Worm (Caenorhabditis elegans) whole organism, L3 larva: ENCODE measurements around the gene W02D7.4.

Experiments
- R02D3.7 ChIP-seq: fragments of 150-350 bp; optimal IDR thresholded peaks from 2 replicates; lab custom pipeline; 2014; ENCODE audit warnings: missing biosample characterization, missing genetic modification characterization
- ZK546.5 ChIP-seq: sonication (generic microtip); optimal IDR thresholded peaks from 2 replicates; lab custom pipeline; 2017; ENCODE audit warnings: missing biosample characterization, missing genetic modification characterization
- aly-2 ChIP-seq: fragments of 150-350 bp; optimal IDR thresholded peaks from 2 replicates; lab custom pipeline; 2014; ENCODE audit warnings: missing biosample characterization, missing genetic modification characterization
- ama-1 ChIP-seq: fragments of 150-350 bp; optimal IDR thresholded peaks from 2 replicates; lab custom pipeline; 2018
- ceh-28 ChIP-seq: fragments of 150-350 bp; optimal IDR thresholded peaks from 2 replicates; lab custom pipeline; 2014; ENCODE audit warnings: missing biosample characterization, missing genetic modification reagents, missing genetic modification characterization
- ceh-82 ChIP-seq: fragments of 150-350 bp; optimal IDR thresholded peaks from 2 replicates; lab custom pipeline; 2014; ENCODE audit warnings: missing biosample characterization, missing genetic modification characterization
- ceh-9 ChIP-seq: sonication (generic microtip); optimal IDR thresholded peaks from 2 replicates; lab custom pipeline; 2018; ENCODE audit warnings: missing biosample characterization, missing genetic modification characterization
- egl-27 ChIP-seq: sonication (generic microtip); optimal IDR thresholded peaks from 4 replicates; lab custom pipeline; 2017; ENCODE audit warnings: missing biosample characterization, missing genetic modification reagents, missing genetic modification characterization
- egl-5 ChIP-seq: fragments of 150-350 bp; optimal IDR thresholded peaks from 2 replicates; lab custom pipeline; 2017; ENCODE audit warnings: missing biosample characterization, missing genetic modification reagents, missing genetic modification characterization, inconsistent platforms
- elt-1 ChIP-seq: fragments of 150-350 bp; optimal IDR thresholded peaks from 2 replicates; lab custom pipeline; 2014; ENCODE audit warnings: missing biosample characterization, missing genetic modification characterization
- elt-2 ChIP-seq: sonication (generic microtip); optimal IDR thresholded peaks from 2 replicates; lab custom pipeline; 2016; ENCODE audit warnings: missing genetic modification reagents, mild to moderate bottlenecking, missing genetic modification characterization, missing compliant biosample characterization
- elt-3 ChIP-seq, 3 experiments: fragments of 150-350 bp in 1 of 3; sonication (generic microtip) in 2 of 3; optimal IDR thresholded peaks; 2 replicates in 2 of 3; 4 replicates in 1 of 3; lab custom pipeline; 2014 to 2017; ENCODE audit warnings: missing biosample characterization in 3 of 3, missing genetic modification characterization in 3 of 3
- eor-1 ChIP-seq, 2 experiments: fragments of 150-350 bp; optimal IDR thresholded peaks; 2 replicates each; lab custom pipeline; 2014 to 2018; ENCODE audit warnings: missing biosample characterization in 2 of 2, missing genetic modification characterization in 2 of 2
- fkh-10 ChIP-seq: sonication (generic microtip); optimal IDR thresholded peaks from 2 replicates; lab custom pipeline; 2017; ENCODE audit warnings: missing biosample characterization, missing genetic modification reagents, missing genetic modification characterization
- fkh-2 ChIP-seq: fragments of 150-350 bp; optimal IDR thresholded peaks from 2 replicates; lab custom pipeline; 2014; ENCODE audit warnings: missing biosample characterization, missing genetic modification reagents, missing genetic modification characterization
- hmg-11 ChIP-seq: sonication (generic microtip); optimal IDR thresholded peaks from 2 replicates; lab custom pipeline; 2016; ENCODE audit warnings: missing genetic modification characterization, missing compliant biosample characterization
- jun-1 ChIP-seq: fragments of 150-350 bp; optimal IDR thresholded peaks from 2 replicates; lab custom pipeline; 2014; ENCODE audit warnings: missing biosample characterization, missing genetic modification reagents, missing genetic modification characterization
- lin-15B ChIP-seq: fragments of 150-350 bp; optimal IDR thresholded peaks from 2 replicates; lab custom pipeline; 2014; ENCODE audit warnings: missing biosample characterization, missing genetic modification characterization
- lin-39 ChIP-seq: fragments of 150-350 bp; optimal IDR thresholded peaks from 2 replicates; lab custom pipeline; 2018; ENCODE audit warnings: missing biosample characterization, missing genetic modification reagents, missing genetic modification characterization
- lsy-12 ChIP-seq: sonication (generic microtip); optimal IDR thresholded peaks from 2 replicates; lab custom pipeline; 2016; ENCODE audit warnings: mild to moderate bottlenecking, missing genetic modification characterization, missing compliant biosample characterization
- mml-1 ChIP-seq: fragments of 150-350 bp; sonication (generic microtip); optimal IDR thresholded peaks from 3 replicates; lab custom pipeline; 2014; ENCODE audit warnings: missing biosample characterization, missing genetic modification characterization
- nhr-11 ChIP-seq: fragments of 150-350 bp; optimal IDR thresholded peaks from 2 replicates; lab custom pipeline; 2014; ENCODE audit warnings: missing biosample characterization, missing genetic modification characterization
- nhr-12 ChIP-seq: fragments of 150-350 bp; optimal IDR thresholded peaks from 2 replicates; lab custom pipeline; 2014; ENCODE audit warnings: missing biosample characterization, missing genetic modification characterization
- nhr-23 ChIP-seq: fragments of 150-350 bp; optimal IDR thresholded peaks from 2 replicates; lab custom pipeline; 2014; ENCODE audit warnings: missing biosample characterization, missing genetic modification reagents, missing genetic modification characterization
- nhr-25 ChIP-seq: sonication (generic microtip); optimal IDR thresholded peaks from 2 replicates; lab custom pipeline; 2017; ENCODE audit warnings: missing biosample characterization, missing genetic modification characterization
- nhr-28 ChIP-seq: fragments of 150-350 bp; optimal IDR thresholded peaks from 2 replicates; lab custom pipeline; 2014; ENCODE audit warnings: missing biosample characterization, missing genetic modification characterization
- nhr-67 ChIP-seq: fragments of 150-350 bp; optimal IDR thresholded peaks from 2 replicates; lab custom pipeline; 2014; ENCODE audit warnings: missing biosample characterization, missing genetic modification characterization
- nhr-77 ChIP-seq: fragments of 150-350 bp; optimal IDR thresholded peaks from 2 replicates; lab custom pipeline; 2014; ENCODE audit warnings: missing biosample characterization, missing genetic modification characterization
- pha-4 ChIP-seq: fragments of 150-350 bp; optimal IDR thresholded peaks from 2 replicates; lab custom pipeline; 2014; ENCODE audit warnings: missing biosample characterization, missing genetic modification reagents, missing genetic modification characterization
- pqm-1 ChIP-seq: fragments of 150-350 bp; optimal IDR thresholded peaks from 2 replicates; lab custom pipeline; 2017; ENCODE audit warnings: missing biosample characterization, missing genetic modification characterization, inconsistent platforms
- sea-2 ChIP-seq: fragments of 150-350 bp; sonication (generic microtip); optimal IDR thresholded peaks from 4 replicates; lab custom pipeline; 2014; ENCODE audit warnings: missing biosample characterization, missing genetic modification reagents, missing genetic modification characterization
- skn-1 ChIP-seq: fragments of 150-350 bp; optimal IDR thresholded peaks from 2 replicates; lab custom pipeline; 2014; ENCODE audit warnings: missing biosample characterization, missing genetic modification characterization
- snpc-4 ChIP-seq: fragments of 150-350 bp; optimal IDR thresholded peaks from 2 replicates; lab custom pipeline; 2014; ENCODE audit warnings: missing biosample characterization, missing genetic modification characterization
- tbx-2 ChIP-seq: sonication (generic microtip); optimal IDR thresholded peaks from 2 replicates; lab custom pipeline; 2016; ENCODE audit warnings: mild to moderate bottlenecking, missing genetic modification characterization, missing compliant biosample characterization
- unc-39 ChIP-seq: sonication (generic microtip); optimal IDR thresholded peaks from 4 replicates; lab custom pipeline; 2017; ENCODE audit warnings: missing biosample characterization, missing genetic modification characterization
- zag-1 ChIP-seq: fragments of 150-350 bp; optimal IDR thresholded peaks from 2 replicates; lab custom pipeline; 2014; ENCODE audit warnings: missing biosample characterization, missing genetic modification characterization
- ztf-11 ChIP-seq: fragments of 150-350 bp; optimal IDR thresholded peaks from 2 replicates; lab custom pipeline; 2014; ENCODE audit warnings: missing biosample characterization, missing genetic modification characterization

W02D7.4 gene

ce11 chrV:8311210-8311609 is 13.8 kb upstream of the W02D7.4 start, which contains the start of gene W02D7.12:
Gene W02D7.12, plus strand, starts transcription at chrV:8311510.
- no peak for TF ChIP-seq egl-5 (tag; lab: Kevin White, UChicago)
- TF ChIP-seq elt-3 (tag; optimal IDR thresholded peaks at IDR 0.05; lab: Kevin White, UChicago): no peak

DNA sequence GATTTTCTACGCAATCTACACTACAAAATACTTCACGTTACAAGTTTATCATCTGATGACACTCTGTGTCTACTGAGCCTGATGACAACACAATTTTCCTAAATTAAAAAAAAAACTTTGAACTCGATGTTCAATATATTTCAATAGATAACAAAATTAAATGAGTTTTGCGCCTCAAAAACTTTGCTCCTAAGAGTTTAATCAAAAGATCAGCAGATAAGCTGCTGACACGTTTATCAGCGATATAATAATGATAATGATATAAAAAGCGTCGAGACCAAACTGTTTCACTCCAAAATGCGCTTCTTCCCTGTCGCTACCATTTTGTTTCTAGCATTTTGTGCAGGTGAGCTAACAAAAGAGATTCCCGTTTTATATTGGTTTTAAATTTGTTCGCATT is 10.3 kb upstream of the W02D7.4 start, which contains the start of gene clec-218:
Gene clec-218, plus strand, starts transcription at position 262 of the 400 bp plus-strand sequence.
- TF ChIP-seq ztf-11: no peak
- peak; percentile 78 for TF ChIP-seq pqm-1 (tag; lab: Kevin White, UChicago)
- no peak for TF ChIP-seq nhr-67 (tag; lab: Kevin White, UChicago)
- TF ChIP-seq skn-1 (tag; lab: Kevin White, UChicago): no peak
- peak; percentile 90 for TF ChIP-seq elt-2 (tag; lab: Kevin White, UChicago)
- no peak for TF ChIP-seq lsy-12 (tag; lab: Kevin White, UChicago)
- TF ChIP-seq nhr-23 (tag; lab: Kevin White, UChicago): no peak
- TF ChIP-seq, all 47 proteins: peak for 2

DNA sequence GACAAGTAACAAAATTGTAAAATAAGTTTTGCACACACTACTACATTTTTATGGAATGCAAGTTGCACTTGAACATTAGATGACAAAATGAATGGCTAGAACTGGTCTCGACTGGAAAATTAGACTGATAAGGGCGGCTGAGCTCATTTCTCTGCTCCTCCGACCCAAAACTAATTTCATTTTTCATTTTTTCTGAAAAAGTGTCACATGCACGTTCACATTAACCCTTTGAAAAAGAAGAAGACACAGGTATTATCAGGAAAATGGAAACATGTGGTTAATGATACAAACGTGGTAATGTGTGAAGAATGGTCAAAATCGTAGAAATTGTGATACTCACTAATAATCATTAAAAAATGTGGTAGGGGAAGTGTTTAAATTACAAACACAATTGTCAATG is 9.6 kb upstream of the W02D7.4 start:
- TF ChIP-seq pqm-1 (tag; lab: Kevin White, UChicago) (peak; percentile 71), nhr-77 (tag; lab: Kevin White, UChicago) (no peak), elt-2 (tag; lab: Kevin White, UChicago) (peak; percentile 81)

ce11 chrV:8306366-8306765 is 9.0 kb upstream of the W02D7.4 start, which contains the start of gene W02D7.8:
Gene W02D7.8, minus strand, starts transcription at chrV:8306466.
- TF ChIP-seq lin-15B (tag; lab: Kevin White, UChicago): no peak
- no peak for TF ChIP-seq tbx-2 (tag; lab: Kevin White, UChicago)
- no peak for TF ChIP-seq nhr-28 (tag; lab: Kevin White, UChicago)
- no peak for TF ChIP-seq R02D3.7 (tag; lab: Kevin White, UChicago)
- TF ChIP-seq ceh-82: no peak
- no peak for TF ChIP-seq ceh-28 (tag; lab: Kevin White, UChicago)
- no peak for TF ChIP-seq fkh-2 (tag; lab: Kevin White, UChicago)
- TF ChIP-seq nhr-12: no peak
- TF ChIP-seq nhr-67 (tag; lab: Kevin White, UChicago): no peak
- no peak for TF ChIP-seq fkh-10
- TF ChIP-seq eor-1 (tag; optimal IDR thresholded peaks at IDR 0.05; lab: Kevin White, UChicago): no peak
- TF ChIP-seq pha-4 (tag; lab: Kevin White, UChicago): no peak
- no peak for TF ChIP-seq elt-2 (tag; lab: Kevin White, UChicago)
- TF ChIP-seq jun-1 (tag; lab: Kevin White, UChicago): no peak

DNA sequence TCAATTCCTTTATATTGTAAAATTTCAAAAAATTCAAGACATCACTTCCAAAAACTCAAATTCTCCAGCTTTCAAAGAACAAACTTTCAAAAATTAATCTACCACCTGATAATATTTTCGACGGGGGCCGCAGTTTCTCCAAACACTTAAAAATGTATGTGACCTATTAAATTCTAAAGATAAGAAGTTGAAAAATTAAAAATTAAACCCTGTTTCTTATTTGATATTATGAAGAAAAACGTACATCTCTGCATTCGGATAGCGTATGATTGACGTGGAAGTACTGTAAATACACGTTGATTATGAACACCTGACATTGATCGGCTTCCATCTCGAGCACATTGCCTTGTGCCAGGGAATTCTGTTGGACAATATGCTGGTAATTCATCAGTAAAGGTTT is 8.5 kb upstream of the W02D7.4 start:
- TF ChIP-seq elt-2 (tag; lab: Kevin White, UChicago) (peak; percentile 70), mml-1 (tag; lab: Kevin White, UChicago) (no peak), sea-2 (no peak), pha-4 (tag; lab: Kevin White, UChicago) (peak; percentile 23), pqm-1 (tag; lab: Kevin White, UChicago) (peak; percentile 58)

ce11 chrV:8304461-8305195 is 7.2 kb upstream of the W02D7.4 start, which contains the start of gene W02D7.11:
Gene W02D7.11, minus strand, starts transcription at chrV:8304511.
- TF ChIP-seq pha-4 (tag; lab: Kevin White, UChicago) (peak; percentile 87), nhr-12 (no peak), ceh-28 (tag; lab: Kevin White, UChicago) (no peak), lin-15B (tag; lab: Kevin White, UChicago) (no peak), lsy-12 (tag; lab: Kevin White, UChicago) (no peak), zag-1 (tag; lab: Kevin White, UChicago) (no peak), lin-39 (tag; lab: Kevin White, UChicago) (no peak), elt-1 (tag; lab: Kevin White, UChicago) (no peak), elt-3 (tag; optimal IDR thresholded peaks at IDR 0.05; lab: Kevin White, UChicago) (no peak), ceh-9 (tag; lab: Kevin White, UChicago) (no peak), eor-1 (tag; optimal IDR thresholded peaks at IDR 0.05; lab: Kevin White, UChicago) (no peak), nhr-11 (tag; lab: Kevin White, UChicago) (no peak), aly-2 (tag; lab: Kevin White, UChicago) (no peak), nhr-77 (tag; lab: Kevin White, UChicago) (no peak), jun-1 (tag; lab: Kevin White, UChicago) (no peak), nhr-23 (tag; lab: Kevin White, UChicago) (no peak), sea-2 (no peak), hmg-11 (tag; lab: Kevin White, UChicago) (no peak), elt-2 (tag; lab: Kevin White, UChicago) (peak; percentile 36), pqm-1 (tag; lab: Kevin White, UChicago) (peak; percentile 9), ZK546.5 (no peak), nhr-25 (tag; lab: Kevin White, UChicago) (no peak), fkh-2 (tag; lab: Kevin White, UChicago) (no peak), snpc-4 (tag; lab: Kevin White, UChicago) (no peak), egl-27 (no peak), unc-39 (no peak), ama-1 (lab: Kevin White, UChicago) (no peak)
- TF ChIP-seq, all 47 proteins: peak for 3
